Fruit fly (Drosophila melanogaster) whole organism, embryonic: ENCODE data around the gene Tbcd.
A peak's percentile ranks its signal among the peaks of the same experiment; 100 is the strongest.

Experiments
- Atf-2 ChIP-seq: fragments of 200-800 bp; sonication (Bioruptor generic); optimal IDR thresholded peaks from 2 replicates; lab custom pipeline; 2016; ENCODE audit warnings: missing biosample characterization, missing genetic modification characterization
- Awh ChIP-seq: fragments of 200-800 bp; sonication (Bioruptor generic); IDR thresholded peaks from 2 replicates; pipeline ENCODE4, ENCODE4 v1.3.6; 2022; ENCODE audit warnings: missing biosample characterization, missing genetic modification characterization
- Bteb2 ChIP-seq: fragments of 200-800 bp; sonication (Bioruptor generic); optimal IDR thresholded peaks from 2 replicates; lab custom pipeline; 2016; ENCODE audit warnings: missing biosample characterization, missing genetic modification characterization
- CG10565 ChIP-seq: fragments of 200-800 bp; sonication (Bioruptor generic); optimal IDR thresholded peaks from 3 replicates; lab custom pipeline; 2016; ENCODE audit warnings: missing biosample characterization, mild to moderate bottlenecking, missing genetic modification characterization
- CG10979 ChIP-seq: fragments of 200-800 bp; sonication (Bioruptor generic); optimal IDR thresholded peaks from 2 replicates; lab custom pipeline; 2018; ENCODE audit warnings: missing biosample characterization, mild to moderate bottlenecking, missing genetic modification characterization, moderate library complexity
- CG11504 ChIP-seq: fragments of 200-800 bp; sonication (Bioruptor generic); optimal IDR thresholded peaks from 3 replicates; lab custom pipeline; 2019; ENCODE audit warnings: missing biosample characterization, mild to moderate bottlenecking, missing genetic modification characterization, moderate library complexity
- CG13624 ChIP-seq: fragments of 200-800 bp; sonication (Bioruptor generic); optimal IDR thresholded peaks from 2 replicates; lab custom pipeline; 2016; ENCODE audit warnings: missing biosample characterization, missing genetic modification characterization
- CG14965 ChIP-seq: fragments of 200-800 bp; sonication (Bioruptor generic); optimal IDR thresholded peaks from 2 replicates; lab custom pipeline; 2016; ENCODE audit warnings: missing biosample characterization, missing genetic modification characterization, borderline replicate concordance
- CG2875 ChIP-seq: fragments of 200-800 bp; sonication (Bioruptor generic); optimal IDR thresholded peaks from 2 replicates; lab custom pipeline; 2017; ENCODE audit warnings: missing biosample characterization, mild to moderate bottlenecking, missing genetic modification characterization, missing genetic modification reagents
- CG3407 ChIP-seq: fragments of 200-800 bp; sonication (Bioruptor generic); optimal IDR thresholded peaks from 2 replicates; lab custom pipeline; 2018; ENCODE audit warnings: missing biosample characterization, mild to moderate bottlenecking, missing genetic modification characterization
- CG34224 ChIP-seq: fragments of 200-800 bp; sonication (Bioruptor generic); IDR thresholded peaks from 3 replicates; pipeline ENCODE4 v1.3.6; 2022; ENCODE audit warnings: missing biosample characterization, missing genetic modification characterization; ENCODE audit not compliant: partially characterized antibody
- CG4404 ChIP-seq: fragments of 200-800 bp; sonication (Bioruptor generic); IDR thresholded peaks from 2 replicates; pipeline ENCODE4 v1.3.6; 2022; ENCODE audit warnings: missing biosample characterization, missing genetic modification characterization
- CG4820 ChIP-seq: fragments of 200-800 bp; sonication (Bioruptor generic); optimal IDR thresholded peaks from 3 replicates; lab custom pipeline; 2016; ENCODE audit warnings: missing biosample characterization, missing genetic modification characterization
- CG6272 ChIP-seq: fragments of 200-800 bp; sonication (Bioruptor generic); IDR thresholded peaks from 2 replicates; pipeline ENCODE4 v1.3.6; 2022; ENCODE audit warnings: missing biosample characterization, missing genetic modification characterization
- CG9437 ChIP-seq: fragments of 200-800 bp; sonication (Bioruptor generic); optimal IDR thresholded peaks from 2 replicates; lab custom pipeline; 2018; ENCODE audit warnings: missing biosample characterization, mild to moderate bottlenecking, missing genetic modification characterization
- Dip3 ChIP-seq: fragments of 200-800 bp; sonication (Bioruptor generic); optimal IDR thresholded peaks from 3 replicates; lab custom pipeline; 2016; ENCODE audit warnings: missing biosample characterization, missing genetic modification characterization
- Doc3 ChIP-seq: fragments of 200-800 bp; sonication (Bioruptor generic); IDR thresholded peaks from 3 replicates; pipeline ENCODE4 v1.3.6; 2022; ENCODE audit warnings: missing biosample characterization, missing genetic modification characterization; ENCODE audit not compliant: partially characterized antibody
- Eip74EF ChIP-seq, 2 experiments: fragments of 200-800 bp in 1 of 2; fragments of >200 bp in 1 of 2; sonication (Bioruptor generic) in 1 of 2; optimal IDR thresholded peaks; 2 replicates each; lab custom pipeline; 2017 to 2019; ENCODE audit warnings: missing biosample characterization in 2 of 2, missing genetic modification characterization in 2 of 2, mild to moderate bottlenecking in 1 of 2, moderate library complexity in 1 of 2
- Fer1 ChIP-seq: fragments of 200-800 bp; sonication (Bioruptor generic); optimal IDR thresholded peaks from 2 replicates; lab custom pipeline; 2017; ENCODE audit warnings: missing biosample characterization, mild to moderate bottlenecking, missing genetic modification characterization
- HmgD ChIP-seq: fragments of 200-800 bp; sonication (Bioruptor generic); optimal IDR thresholded peaks from 3 replicates; lab custom pipeline; 2016; ENCODE audit warnings: missing biosample characterization, missing genetic modification characterization
- Jarid2 ChIP-seq: fragments of 200-800 bp; sonication (Bioruptor generic); optimal IDR thresholded peaks from 3 replicates; lab custom pipeline; 2017; ENCODE audit warnings: mild to moderate bottlenecking, missing biosample characterization, missing genetic modification reagents, missing genetic modification characterization
- Mes4 ChIP-seq: fragments of 200-800 bp; sonication (Bioruptor generic); optimal IDR thresholded peaks from 2 replicates; lab custom pipeline; 2016; ENCODE audit warnings: missing biosample characterization, missing genetic modification characterization
- Nf-YB ChIP-seq: fragments of 200-800 bp; sonication (Bioruptor generic); optimal IDR thresholded peaks from 3 replicates; lab custom pipeline; 2019; ENCODE audit warnings: missing biosample characterization, mild to moderate bottlenecking, missing genetic modification characterization, moderate library complexity
- NfI ChIP-seq: fragments of 200-800 bp; sonication (Bioruptor generic); optimal IDR thresholded peaks from 3 replicates; lab custom pipeline; 2018; ENCODE audit warnings: missing biosample characterization, mild to moderate bottlenecking, missing genetic modification characterization, moderate library complexity
- Optix ChIP-seq: fragments of 200-800 bp; sonication (Bioruptor generic); IDR thresholded peaks from 3 replicates; pipeline ENCODE4 v1.3.6; 2022; ENCODE audit warnings: missing biosample characterization, missing genetic modification characterization
- PHDP ChIP-seq: fragments of 200-800 bp; sonication (Bioruptor generic); optimal IDR thresholded peaks from 3 replicates; lab custom pipeline; 2018; ENCODE audit warnings: missing biosample characterization, mild to moderate bottlenecking, missing genetic modification characterization, moderate library complexity
- Scr ChIP-seq: fragments of 200-800 bp; sonication (Bioruptor generic); IDR thresholded peaks from 2 replicates; pipeline ENCODE4 v1.3.6; 2022; ENCODE audit warnings: missing biosample characterization, missing genetic modification characterization; ENCODE audit not compliant: partially characterized antibody
- Sox102F ChIP-seq: fragments of 200-800 bp; sonication (Bioruptor generic); optimal IDR thresholded peaks from 2 replicates; lab custom pipeline; 2018; ENCODE audit warnings: missing biosample characterization, mild to moderate bottlenecking, missing genetic modification characterization, moderate library complexity
- Sry-δ ChIP-seq: fragments of 200-800 bp; sonication (Bioruptor generic); optimal IDR thresholded peaks from 2 replicates; lab custom pipeline; 2016; ENCODE audit warnings: missing biosample characterization, missing genetic modification characterization
- Xrp1 ChIP-seq: fragments of 200-800 bp; sonication (Bioruptor generic); IDR thresholded peaks from 2 replicates; pipeline ENCODE4 v1.3.6; 2022; ENCODE audit warnings: missing biosample characterization, missing genetic modification characterization
- al ChIP-seq: fragments of 200-800 bp; sonication (Bioruptor generic); IDR thresholded peaks from 2 replicates; pipeline ENCODE4 v1.3.6; 2022; ENCODE audit warnings: missing biosample characterization, missing genetic modification characterization
- amos ChIP-seq: fragments of 200-800 bp; sonication (Bioruptor generic); IDR thresholded peaks from 2 replicates; pipeline ENCODE4 v1.3.6; 2022; ENCODE audit warnings: missing biosample characterization, missing genetic modification characterization; ENCODE audit not compliant: partially characterized antibody
- bcd ChIP-seq: fragments of 200-800 bp; sonication (Bioruptor generic); optimal IDR thresholded peaks from 2 replicates; lab custom pipeline; 2017; ENCODE audit warnings: missing biosample characterization, mild to moderate bottlenecking, missing genetic modification characterization
- ems ChIP-seq: fragments of 200-800 bp; sonication (Bioruptor generic); optimal IDR thresholded peaks from 3 replicates; lab custom pipeline; 2016; ENCODE audit warnings: missing biosample characterization, missing genetic modification characterization
- ewg ChIP-seq: fragments of 200-800 bp; sonication (Bioruptor generic); optimal IDR thresholded peaks from 3 replicates; lab custom pipeline; 2017; ENCODE audit warnings: mild to moderate bottlenecking, missing biosample characterization, missing genetic modification reagents, missing genetic modification characterization
- h ChIP-seq: fragments of >200 bp; optimal IDR thresholded peaks from 2 replicates; lab custom pipeline; 2017
- ind ChIP-seq: fragments of 200-800 bp; sonication (Bioruptor generic); optimal IDR thresholded peaks from 3 replicates; lab custom pipeline; 2016; ENCODE audit warnings: missing biosample characterization, missing genetic modification characterization
- jigr1 ChIP-seq: fragments of 200-800 bp; sonication (Bioruptor generic); IDR thresholded peaks from 3 replicates; pipeline ENCODE4 v1.3.6; 2022; ENCODE audit warnings: missing biosample characterization, missing genetic modification characterization
- lilli ChIP-seq: fragments of 200-800 bp; sonication (Bioruptor generic); optimal IDR thresholded peaks from 3 replicates; lab custom pipeline; 2016; ENCODE audit warnings: missing biosample characterization, missing genetic modification characterization
- pb ChIP-seq: fragments of 200-800 bp; sonication (Bioruptor generic); optimal IDR thresholded peaks from 3 replicates; lab custom pipeline; 2016; ENCODE audit warnings: missing biosample characterization, missing genetic modification characterization
- pzg ChIP-seq: fragments of 200-800 bp; sonication (Bioruptor generic); optimal IDR thresholded peaks from 3 replicates; lab custom pipeline; 2018; ENCODE audit warnings: missing biosample characterization, mild to moderate bottlenecking, missing genetic modification characterization, moderate library complexity
- ranshi ChIP-seq: fragments of 200-800 bp; sonication (Bioruptor generic); IDR thresholded peaks from 2 replicates; pipeline ENCODE4 v1.3.6; 2022; ENCODE audit warnings: missing biosample characterization, missing genetic modification characterization
- sd ChIP-seq: fragments of 200-800 bp; sonication (Bioruptor generic); optimal IDR thresholded peaks from 3 replicates; lab custom pipeline; 2018; ENCODE audit warnings: missing biosample characterization, mild to moderate bottlenecking, missing genetic modification characterization, moderate library complexity
- sens-2 ChIP-seq: fragments of 200-800 bp; sonication (Bioruptor generic); IDR thresholded peaks from 2 replicates; pipeline ENCODE4 v1.3.6; 2022; ENCODE audit warnings: missing biosample characterization, missing genetic modification characterization
- slp2 ChIP-seq: fragments of 200-800 bp; sonication (Bioruptor generic); optimal IDR thresholded peaks from 2 replicates; lab custom pipeline; 2016; ENCODE audit warnings: missing biosample characterization, missing genetic modification characterization
- tio ChIP-seq: fragments of 200-800 bp; sonication (Bioruptor generic); optimal IDR thresholded peaks from 2 replicates; lab custom pipeline; 2017; ENCODE audit warnings: missing biosample characterization, missing genetic modification characterization, inconsistent platforms
- trh ChIP-seq: fragments of 200-800 bp; sonication (Bioruptor generic); optimal IDR thresholded peaks from 2 replicates; lab custom pipeline; 2016; ENCODE audit warnings: missing biosample characterization, missing genetic modification characterization
- yki ChIP-seq: fragments of >200 bp; optimal IDR thresholded peaks from 3 replicates; lab custom pipeline; 2018
- zen2 ChIP-seq: fragments of 200-800 bp; sonication (Bioruptor generic); IDR thresholded peaks from 3 replicates; pipeline ENCODE4 v1.3.6; 2022; ENCODE audit warnings: missing biosample characterization, missing genetic modification characterization; ENCODE audit not compliant: partially characterized antibody

The Tbcd gene

dm6 chr2L:2198613-2199432 is 51.5 kb downstream of the Tbcd start (continued):
- TF ChIP-seq lilli (GFP tag; lab: Kevin White, UChicago) (peak; percentile 87), CG3407 (GFP tag; lab: Kevin White, UChicago) (peak; percentile 83), Mes4 (peak; percentile 85), CG10565 (GFP tag; lab: Kevin White, UChicago) (peak; percentile 48), Sox102F (peak; percentile 89), Eip74EF (GFP tag; optimal IDR thresholded peaks at IDR 0.05; lab: Kevin White, UChicago) (peak in 1 of 2 experiments; percentile 73), CG10979 (peak; percentile 90), slp2 (GFP tag; lab: Kevin White, UChicago) (peak; percentile 78), Nf-YB (GFP tag; lab: Kevin White, UChicago) (peak; percentile 90), trh (GFP tag; lab: Kevin White, UChicago) (peak; percentile 67), ewg (peak; percentile 81), pb (GFP tag; lab: Kevin White, UChicago) (peak; percentile 72), bcd (GFP tag; lab: Kevin White, UChicago) (peak; percentile 86), CG13624 (GFP tag; lab: Kevin White, UChicago) (peak; percentile 81), ind (GFP tag; lab: Kevin White, UChicago) (peak; percentile 89), CG9437 (GFP tag; lab: Kevin White, UChicago) (peak; percentile 94), tio (GFP tag; lab: Kevin White, UChicago) (peak; percentile 60), CG6272 (GFP tag; lab: Robert Waterston, UW) (peak; percentile 84), CG4404 (GFP tag; lab: Robert Waterston, UW) (no peak), CG34224 (GFP tag; lab: Robert Waterston, UW) (no peak), Xrp1 (GFP tag; lab: Robert Waterston, UW) (no peak), Dip3 (GFP tag; lab: Kevin White, UChicago) (peak; percentile 89), Jarid2 (GFP tag; lab: Kevin White, UChicago) (peak; percentile 31), CG4820 (GFP tag; lab: Kevin White, UChicago) (peak; percentile 90), amos (no peak), al (GFP tag; lab: Robert Waterston, UW) (no peak), sd (peak; percentile 98), Awh (GFP tag; lab: Robert Waterston, UW) (no peak), Bteb2 (GFP tag; lab: Kevin White, UChicago) (peak; percentile 78), Doc3 (GFP tag; lab: Robert Waterston, UW) (no peak), CG2875 (GFP tag; lab: Kevin White, UChicago) (peak; percentile 83), CG14965 (no peak), HmgD (GFP tag; lab: Kevin White, UChicago) (peak; percentile 44), sens-2 (GFP tag; lab: Robert Waterston, UW) (no peak), yki (lab: Kevin White, UChicago) (no peak), ranshi (GFP tag; lab: Robert Waterston, UW) (no peak), PHDP (tag; lab: Kevin White, UChicago) (peak; percentile 90), Sry-δ (peak; percentile 37), CG11504 (peak; percentile 91), Optix (GFP tag; lab: Robert Waterston, UW) (no peak), Atf-2 (GFP tag; lab: Kevin White, UChicago) (peak; percentile 86), ems (GFP tag; lab: Kevin White, UChicago) (peak; percentile 90), pzg (no peak), h (lab: Kevin White, UChicago) (no peak), jigr1 (GFP tag; lab: Robert Waterston, UW) (no peak), zen2 (GFP tag; lab: Robert Waterston, UW) (no peak), Fer1 (GFP tag; lab: Kevin White, UChicago) (peak; percentile 82), Scr (no peak), NfI (peak; percentile 78)
